Worm (Caenorhabditis elegans): ENCODE measurements around the gene T25B9.11.

Gene T25B9.11

DNA sequence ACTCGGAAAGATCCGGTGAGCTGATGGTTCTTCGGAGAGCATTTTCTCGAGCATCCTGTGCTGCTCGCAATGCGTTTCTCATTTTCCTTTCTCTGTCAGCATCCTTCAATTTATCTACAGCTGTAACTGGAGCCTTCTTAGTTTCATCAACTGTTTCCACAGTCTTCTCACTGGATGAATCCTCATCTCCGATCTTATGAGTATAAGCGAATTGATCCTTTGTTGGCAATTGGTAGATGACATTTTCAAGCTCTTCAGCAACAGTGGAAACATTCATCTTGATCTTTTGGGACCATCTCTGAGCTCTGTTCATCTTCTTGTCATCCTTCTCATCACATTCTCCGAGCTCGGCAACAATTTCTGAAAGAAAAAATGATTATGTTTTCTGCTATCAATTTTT lies 15.0 kb downstream of the T25B9.11 start:
- TF ChIP-seq hif-1 (tag; optimal IDR thresholded peaks at IDR 0.05) (no peak), aha-1 (tag) (peak; percentile 92)

DNA sequence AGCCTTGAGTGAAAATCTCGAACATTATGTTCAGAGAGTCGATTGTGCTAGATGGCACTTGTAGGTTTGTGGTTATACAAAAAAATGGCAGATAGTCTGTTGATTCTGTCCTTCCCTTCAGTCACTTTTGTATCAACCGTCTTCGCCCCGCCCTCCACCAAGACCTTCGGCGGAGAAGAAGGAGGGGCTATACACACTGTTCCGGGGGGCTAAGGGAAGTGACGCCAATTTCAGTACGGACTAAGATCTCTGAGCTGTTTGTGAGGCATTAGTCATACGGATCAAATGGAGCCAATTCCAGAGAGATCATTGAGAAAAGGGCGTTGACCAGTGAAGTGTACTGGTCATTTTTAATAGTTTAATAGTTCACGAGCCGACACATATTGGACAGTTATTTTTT lies 16.3 kb downstream of the T25B9.11 start, which contains the start of gene swt-3:
Gene swt-3 (minus strand): TSS at position 101 of the 400 bp plus-strand sequence.
- TF ChIP-seq aha-1 (tag) = peak; percentile 44
- no peak for TF ChIP-seq Y75B8A.6 (GFP tag; IDR thresholded peaks at IDR 0.05)
- peak in 1 of 2 experiments; percentile 42 for TF ChIP-seq unc-62 (GFP tag; optimal IDR thresholded peaks at IDR 0.05 in 1 of 2)
- no peak for TF ChIP-seq unc-62 (tag; optimal IDR thresholded peaks at IDR 0.05)
- TF ChIP-seq mxl-2 (GFP tag; conservative IDR thresholded peaks at IDR 0.05) = peak; percentile 64; the same call in 1 of the 2 replicates

DNA sequence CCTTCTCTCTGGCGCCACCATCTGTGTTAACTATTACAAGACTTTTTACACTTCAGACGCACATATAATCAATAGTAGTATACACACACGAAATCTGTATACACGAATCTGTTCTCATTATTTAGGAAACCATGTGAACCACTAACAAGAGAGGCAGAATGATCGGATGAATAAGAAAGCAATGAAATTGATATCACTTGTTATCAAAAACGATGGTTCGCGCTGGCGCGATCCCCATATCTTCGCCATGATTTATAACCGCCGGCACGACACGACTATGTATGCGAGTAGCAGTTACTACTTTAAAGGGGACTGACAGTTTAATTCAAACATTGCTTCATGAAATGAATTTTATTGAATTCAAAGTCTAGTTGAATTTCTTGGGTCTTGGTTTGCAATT lies 17.0 kb downstream of the T25B9.11 start:
- peak; percentile 60 for TF ChIP-seq aha-1 (tag)
- TF ChIP-seq lir-3 (tag; optimal IDR thresholded peaks at IDR 0.05) = no peak
- TF ChIP-seq sdz-12 (GFP tag; optimal IDR thresholded peaks at IDR 0.05) = no peak

- TF ChIP-seq dpl-1 (GFP tag; optimal IDR thresholded peaks at IDR 0.05) = peak; percentile 34
- TF ChIP-seq T26A8.4 (GFP tag; IDR thresholded peaks at IDR 0.05) = no peak
- peak; percentile 38 for TF ChIP-seq dmd-6 (GFP tag; IDR thresholded peaks at IDR 0.05)
- no peak for TF ChIP-seq madf-9 (GFP tag; conservative IDR thresholded peaks at IDR 0.05)
- TF ChIP-seq mxl-3 (GFP tag; optimal IDR thresholded peaks at IDR 0.05) = peak; percentile 83
- no peak for TF ChIP-seq ZK546.5 (tag; optimal IDR thresholded peaks at IDR 0.05)
- 0 out of 2 replicates have a peak, but pooled peaks have one; percentile 40 for TF ChIP-seq ceh-20 (GFP tag; IDR thresholded peaks at IDR 0.05)
- TF ChIP-seq hlh-30 (tag; optimal IDR thresholded peaks at IDR 0.05; ENCODE audit: insufficient read depth) = peak; percentile 76
- TF ChIP-seq mxl-2 (GFP tag; conservative IDR thresholded peaks at IDR 0.05) = peak; percentile 81
- TF ChIP-seq hlh-11 (tag; optimal IDR thresholded peaks at IDR 0.05) = peak; percentile 72
- TF ChIP-seq lsy-2 (tag; optimal IDR thresholded peaks at IDR 0.05) = peak in 1 of 2 experiments; percentile 54
- TF ChIP-seq mep-1 (tag; optimal IDR thresholded peaks at IDR 0.05) = no peak
- peak; percentile 94 for TF ChIP-seq nhr-48 (tag; optimal IDR thresholded peaks at IDR 0.05)
- peak; percentile 71 for TF ChIP-seq nhr-28 (tag; optimal IDR thresholded peaks at IDR 0.05)
- peak; percentile 75 for TF ChIP-seq cey-2 (tag; optimal IDR thresholded peaks at IDR 0.05; ENCODE audit: borderline replicate concordance, insufficient read depth)
- TF ChIP-seq mdl-1 (tag; optimal IDR thresholded peaks at IDR 0.05) = peak in 1 of 2 experiments; percentile 87
Measured at ce11 chrIV:10782014-10782413, 17.7 kb downstream of the T25B9.11 start.

- TF ChIP-seq nhr-48 (tag; optimal IDR thresholded peaks at IDR 0.05) (peak; percentile 72), nhr-25 (tag; optimal IDR thresholded peaks at IDR 0.05; ENCODE audit: borderline replicate concordance, insufficient read depth) (peak; percentile 20), snpc-1.2 (GFP tag; IDR thresholded peaks at IDR 0.05) (no peak), mxl-2 (GFP tag; conservative IDR thresholded peaks at IDR 0.05) (no peak), mdl-1 (tag; optimal IDR thresholded peaks at IDR 0.05) (peak in 1 of 2 experiments; percentile 64), unc-62 (GFP tag; optimal IDR thresholded peaks at IDR 0.05 in 1 of 2) (peak in 1 of 2 experiments; percentile 54), unc-62 (tag; optimal IDR thresholded peaks at IDR 0.05) (no peak), mxl-3 (GFP tag; optimal IDR thresholded peaks at IDR 0.05) (peak; percentile 56), nhr-28 (tag; optimal IDR thresholded peaks at IDR 0.05) (peak; percentile 62), hlh-11 (tag; optimal IDR thresholded peaks at IDR 0.05) (peak; percentile 51), zip-11 (GFP tag; IDR thresholded peaks at IDR 0.05) (no peak)
Measured at ce11 chrIV:10784085-10784484, 19.8 kb downstream of the T25B9.11 start.

DNA sequence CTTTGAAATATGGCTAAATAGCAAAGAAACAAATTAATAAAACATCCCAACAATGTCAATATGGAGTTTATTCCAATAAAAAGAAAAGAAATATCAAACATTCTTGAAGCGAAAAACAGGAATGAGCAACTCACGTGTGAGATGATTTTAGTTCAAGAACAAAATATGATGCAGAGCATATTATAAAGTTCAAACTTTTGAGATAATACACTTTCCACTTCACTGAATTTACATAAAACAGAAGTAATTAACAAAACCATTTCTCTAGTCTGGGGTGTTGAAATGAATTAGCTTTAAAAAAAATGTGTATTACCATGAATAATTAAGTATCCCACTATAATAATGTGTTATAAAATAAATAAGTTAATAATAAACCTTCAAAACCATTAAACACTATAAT lies 22.4 kb downstream of the T25B9.11 start, which contains the start of gene srd-7:
Gene srd-7 (minus strand): TSS at position 101 of the 400 bp plus-strand sequence.
- TF ChIP-seq arid-1 (GFP tag; conservative IDR thresholded peaks at IDR 0.05) (no peak), Y105C5A.15 (GFP tag; IDR thresholded peaks at IDR 0.05) (no peak), ZK337.2 (GFP tag; IDR thresholded peaks at IDR 0.05) (no peak), jun-1 (tag; optimal IDR thresholded peaks at IDR 0.05) (no peak), vab-7 (GFP tag; IDR thresholded peaks at IDR 0.05) (no peak), attf-4 (tag; optimal IDR thresholded peaks at IDR 0.05) (no peak), fos-1 (tag; optimal IDR thresholded peaks at IDR 0.05) (no peak), F37D6.2 (tag; optimal IDR thresholded peaks at IDR 0.05) (no peak), lin-39 (tag; optimal IDR thresholded peaks at IDR 0.05) (no peak), nhr-42 (GFP tag; IDR thresholded peaks at IDR 0.05) (no peak)

Measured in whole organism, L4 larva.